Worm (Caenorhabditis elegans) whole organism, L2 larva: ENCODE measurements around the gene ric-7.

Source experiments
- C34F6.9 ChIP-seq: fragments of 150-350 bp; optimal IDR thresholded peaks from 2 replicates; lab custom pipeline; 2014; ENCODE audit warnings: missing biosample characterization, missing genetic modification characterization
- F13H6.1 ChIP-seq: sonication (generic microtip); optimal IDR thresholded peaks from 2 replicates; lab custom pipeline; 2016; ENCODE audit warnings: missing genetic modification characterization, missing compliant biosample characterization
- R02D3.7 ChIP-seq: fragments of 150-350 bp; optimal IDR thresholded peaks from 2 replicates; lab custom pipeline; 2014; ENCODE audit warnings: missing biosample characterization, missing genetic modification characterization
- Y55F3AM.14 ChIP-seq: fragments of 200-800 bp; sonication (Bioruptor generic); optimal IDR thresholded peaks from 2 replicates; lab custom pipeline; 2018; ENCODE audit warnings: mild to moderate bottlenecking, missing genetic modification characterization, missing compliant biosample characterization
- ZK546.5 ChIP-seq: sonication (generic microtip); optimal IDR thresholded peaks from 2 replicates; lab custom pipeline; 2017; ENCODE audit warnings: missing biosample characterization, missing genetic modification characterization
- alr-1 ChIP-seq: fragments of 150-350 bp; optimal IDR thresholded peaks from 2 replicates; lab custom pipeline; 2014; ENCODE audit warnings: missing biosample characterization, missing genetic modification characterization
- aly-2 ChIP-seq: fragments of 150-350 bp; optimal IDR thresholded peaks from 2 replicates; lab custom pipeline; 2014; ENCODE audit warnings: missing biosample characterization, missing genetic modification characterization
- ama-1 ChIP-seq: fragments of 150-350 bp; optimal IDR thresholded peaks from 2 replicates; lab custom pipeline; 2018; ENCODE audit warnings: inconsistent platforms
- blmp-1 ChIP-seq: sonication (generic microtip); optimal IDR thresholded peaks from 2 replicates; lab custom pipeline; 2017; ENCODE audit warnings: missing genetic modification characterization, mild to moderate bottlenecking, missing compliant biosample characterization, antibody characterized with exemption, moderate library complexity; ENCODE audit not compliant: insufficient read depth
- ceh-82 ChIP-seq: fragments of 150-350 bp; optimal IDR thresholded peaks from 2 replicates; lab custom pipeline; 2014; ENCODE audit warnings: missing biosample characterization, missing genetic modification characterization
- crh-2 ChIP-seq: sonication (generic microtip); optimal IDR thresholded peaks from 2 replicates; lab custom pipeline; 2017; ENCODE audit warnings: missing biosample characterization, missing genetic modification characterization
- dmd-4 ChIP-seq: sonication (generic microtip); optimal IDR thresholded peaks from 2 replicates; lab custom pipeline; 2017; ENCODE audit warnings: missing biosample characterization, missing genetic modification characterization
- egl-27 ChIP-seq: sonication (generic microtip); optimal IDR thresholded peaks from 3 replicates; lab custom pipeline; 2017; ENCODE audit warnings: missing biosample characterization, missing genetic modification reagents, missing genetic modification characterization
- elt-3 ChIP-seq: sonication (generic microtip); optimal IDR thresholded peaks from 2 replicates; lab custom pipeline; 2017; ENCODE audit warnings: missing biosample characterization, missing genetic modification characterization
- fos-1 ChIP-seq: fragments of 150-350 bp; optimal IDR thresholded peaks from 2 replicates; lab custom pipeline; 2014; ENCODE audit warnings: missing biosample characterization, missing genetic modification characterization
- gmeb-1 ChIP-seq: fragments of 150-350 bp; optimal IDR thresholded peaks from 2 replicates; lab custom pipeline; 2014; ENCODE audit warnings: missing biosample characterization, missing genetic modification characterization
- lin-11 ChIP-seq: fragments of 150-350 bp; sonication (generic microtip); optimal IDR thresholded peaks from 2 replicates; lab custom pipeline; 2014; ENCODE audit warnings: missing biosample characterization, missing genetic modification characterization, inconsistent platforms, mixed read lengths
- lin-13 ChIP-seq: fragments of 150-350 bp; optimal IDR thresholded peaks from 2 replicates; lab custom pipeline; 2014; ENCODE audit warnings: missing biosample characterization, missing genetic modification reagents, missing genetic modification characterization
- lin-39 ChIP-seq: fragments of 150-350 bp; optimal IDR thresholded peaks from 2 replicates; lab custom pipeline; 2014; ENCODE audit warnings: missing biosample characterization, missing genetic modification reagents, missing genetic modification characterization
- lsy-2 ChIP-seq, 2 experiments: fragments of 150-350 bp in 1 of 2; sonication (generic microtip) in 1 of 2; optimal IDR thresholded peaks; 2 replicates each; lab custom pipeline; 2014 to 2017; ENCODE audit warnings: missing biosample characterization in 2 of 2, missing genetic modification characterization in 2 of 2
- mab-5 ChIP-seq: fragments of 150-350 bp; optimal IDR thresholded peaks from 2 replicates; lab custom pipeline; 2014; ENCODE audit warnings: missing biosample characterization, missing genetic modification characterization
- mbf-1 ChIP-seq: sonication (generic microtip); optimal IDR thresholded peaks from 2 replicates; lab custom pipeline; 2017; ENCODE audit warnings: missing biosample characterization, missing genetic modification characterization
- mdl-1 ChIP-seq, 2 experiments: fragments of 150-350 bp in 1 of 2; sonication (generic microtip) in 1 of 2; optimal IDR thresholded peaks; 2 replicates each; lab custom pipeline; 2017; ENCODE audit warnings: missing biosample characterization in 2 of 2, missing genetic modification characterization in 2 of 2
- nhr-10 ChIP-seq: sonication (generic microtip); optimal IDR thresholded peaks from 2 replicates; lab custom pipeline; 2017; ENCODE audit warnings: missing biosample characterization, missing genetic modification characterization
- nhr-11 ChIP-seq: fragments of 150-350 bp; optimal IDR thresholded peaks from 2 replicates; lab custom pipeline; 2014; ENCODE audit warnings: missing biosample characterization, missing genetic modification characterization
- nhr-12 ChIP-seq: fragments of 150-350 bp; optimal IDR thresholded peaks from 2 replicates; lab custom pipeline; 2014; ENCODE audit warnings: missing biosample characterization, missing genetic modification characterization
- nhr-129 ChIP-seq: fragments of 150-350 bp; optimal IDR thresholded peaks from 2 replicates; lab custom pipeline; 2014; ENCODE audit warnings: missing biosample characterization, missing genetic modification characterization
- nhr-21 ChIP-seq: fragments of 150-350 bp; optimal IDR thresholded peaks from 2 replicates; lab custom pipeline; 2014; ENCODE audit warnings: missing biosample characterization, missing genetic modification characterization
- nhr-23 ChIP-seq: fragments of 150-350 bp; optimal IDR thresholded peaks from 2 replicates; lab custom pipeline; 2014; ENCODE audit warnings: missing biosample characterization, missing genetic modification reagents, missing genetic modification characterization
- nhr-237 ChIP-seq: fragments of 150-350 bp; optimal IDR thresholded peaks from 2 replicates; lab custom pipeline; 2014; ENCODE audit warnings: missing biosample characterization, missing genetic modification characterization
- nhr-25 ChIP-seq: fragments of 150-350 bp; sonication (generic microtip); optimal IDR thresholded peaks from 3 replicates; lab custom pipeline; 2014; ENCODE audit warnings: missing biosample characterization, missing genetic modification characterization
- nhr-77 ChIP-seq: fragments of 150-350 bp; optimal IDR thresholded peaks from 2 replicates; lab custom pipeline; 2014; ENCODE audit warnings: missing biosample characterization, missing genetic modification characterization
- peb-1 ChIP-seq: fragments of 150-350 bp; optimal IDR thresholded peaks from 2 replicates; lab custom pipeline; 2014; ENCODE audit warnings: missing biosample characterization, missing genetic modification characterization
- sem-4 ChIP-seq: fragments of 150-350 bp; optimal IDR thresholded peaks from 2 replicates; lab custom pipeline; 2014; ENCODE audit warnings: missing biosample characterization, missing genetic modification reagents, missing genetic modification characterization
- skn-1 ChIP-seq: sonication (generic microtip); optimal IDR thresholded peaks from 2 replicates; lab custom pipeline; 2017; ENCODE audit warnings: missing biosample characterization, missing genetic modification characterization
- sma-3 ChIP-seq: sonication (generic microtip); optimal IDR thresholded peaks from 2 replicates; lab custom pipeline; 2016; ENCODE audit warnings: missing genetic modification reagents, missing genetic modification characterization, missing compliant biosample characterization
- sma-9 ChIP-seq, 2 experiments: fragments of 150-350 bp in 1 of 2; sonication (generic microtip) in 1 of 2; optimal IDR thresholded peaks; 2 replicates each; lab custom pipeline; 2014 to 2016; ENCODE audit warnings: missing genetic modification characterization in 2 of 2, mild to moderate bottlenecking in 1 of 2, missing biosample characterization in 1 of 2, missing compliant biosample characterization in 1 of 2, missing genetic modification reagents in 1 of 2, moderate library complexity in 1 of 2
- snpc-4 ChIP-seq: fragments of 150-350 bp; optimal IDR thresholded peaks from 2 replicates; lab custom pipeline; 2014; ENCODE audit warnings: missing biosample characterization, missing genetic modification characterization
- unc-55 ChIP-seq: fragments of 150-350 bp; sonication (generic microtip); optimal IDR thresholded peaks from 3 replicates; lab custom pipeline; 2014; ENCODE audit warnings: missing biosample characterization, missing genetic modification reagents, missing genetic modification characterization
- unc-62 ChIP-seq: fragments of 150-350 bp; optimal IDR thresholded peaks from 2 replicates; lab custom pipeline; 2014; ENCODE audit warnings: missing biosample characterization, missing genetic modification reagents, missing genetic modification characterization
- zag-1 ChIP-seq: fragments of 150-350 bp; optimal IDR thresholded peaks from 2 replicates; lab custom pipeline; 2014; ENCODE audit warnings: missing biosample characterization, missing genetic modification characterization
- ztf-1 ChIP-seq: fragments of 200-800 bp; sonication (Bioruptor generic); conservative IDR thresholded peaks from 2 replicates; pipeline ENCODE4 v1.3.6; 2022; ENCODE audit warnings: missing genetic modification characterization, missing compliant biosample characterization
- ztf-11 ChIP-seq: sonication (generic microtip); optimal IDR thresholded peaks from 2 replicates; lab custom pipeline; 2017; ENCODE audit warnings: missing biosample characterization, missing genetic modification characterization
- ztf-4 ChIP-seq: fragments of 150-350 bp; optimal IDR thresholded peaks from 2 replicates; lab custom pipeline; 2014; ENCODE audit warnings: missing biosample characterization, missing genetic modification characterization

The ric-7 gene

ce11 chrV:14012002-14012554 is 6.4 kb upstream of the ric-7 start, which contains the start of the genes ddx-17 and aip-1:
Gene ddx-17 (minus strand): TSS chrV:14012052.
Gene aip-1 (plus strand): TSS chrV:14012333.
- peak; percentile 36 for TF ChIP-seq blmp-1 (tag; lab: Kevin White, UChicago)
- peak; percentile 33 for TF ChIP-seq lin-13 (GFP tag; lab: Kevin White, UChicago)
- no peak for TF ChIP-seq nhr-11 (tag; lab: Kevin White, UChicago)
- TF ChIP-seq ztf-11 (tag; lab: Kevin White, UChicago) = no peak
- peak; percentile 60 for TF ChIP-seq fos-1 (tag; lab: Kevin White, UChicago)
- TF ChIP-seq nhr-10 (tag; lab: Kevin White, UChicago) = peak; percentile 23
- peak; percentile 58 for TF ChIP-seq lin-11 (tag; lab: Kevin White, UChicago)
- TF ChIP-seq crh-2 (tag; lab: Kevin White, UChicago) = peak; percentile 88
- TF ChIP-seq nhr-21 (tag; lab: Kevin White, UChicago) = peak; percentile 51
- TF ChIP-seq ztf-1 (GFP tag; lab: Robert Waterston, UW) = no peak
- TF ChIP-seq R02D3.7 = no peak
- TF ChIP-seq mbf-1 (tag; lab: Kevin White, UChicago) = no peak
- TF ChIP-seq nhr-23 (tag; lab: Kevin White, UChicago) = no peak
- peak; percentile 35 to 87 for TF ChIP-seq lsy-2 (tag; optimal IDR thresholded peaks at IDR 0.05; lab: Kevin White, UChicago)
- peak; percentile 25 for TF ChIP-seq mab-5
- peak; percentile 67 for TF ChIP-seq sma-9 (GFP tag; optimal IDR thresholded peaks at IDR 0.05; lab: Kevin White, UChicago)
- TF ChIP-seq sma-9 (tag; optimal IDR thresholded peaks at IDR 0.05; lab: Kevin White, UChicago) = no peak
- TF ChIP-seq unc-62 (GFP tag; lab: Kevin White, UChicago) = no peak
- no peak for TF ChIP-seq dmd-4 (tag; lab: Kevin White, UChicago)
- peak; percentile 2 for TF ChIP-seq sem-4 (tag; lab: Kevin White, UChicago)
- no peak for TF ChIP-seq zag-1 (tag; lab: Kevin White, UChicago)
- no peak for TF ChIP-seq aly-2 (tag; lab: Kevin White, UChicago)
- TF ChIP-seq F13H6.1 (tag; lab: Kevin White, UChicago) = peak; percentile 55
- TF ChIP-seq egl-27 (tag; lab: Kevin White, UChicago) = no peak
- TF ChIP-seq unc-55 = peak; percentile 88
- no peak for TF ChIP-seq peb-1 (tag; lab: Kevin White, UChicago)
- TF ChIP-seq skn-1 = peak; percentile 87
- no peak for TF ChIP-seq nhr-77 (tag; lab: Kevin White, UChicago)
- TF ChIP-seq ama-1 (lab: Kevin White, UChicago) = peak; percentile 83
- TF ChIP-seq ztf-4 = peak; percentile 23
- peak; percentile 34 for TF ChIP-seq sma-3 (GFP tag; lab: Kevin White, UChicago)
- TF ChIP-seq nhr-25 (tag; lab: Kevin White, UChicago) = peak; percentile 74
- TF ChIP-seq mdl-1 (tag; optimal IDR thresholded peaks at IDR 0.05; lab: Kevin White, UChicago) = no peak
- peak; percentile 65 for TF ChIP-seq gmeb-1 (tag; lab: Kevin White, UChicago)
- TF ChIP-seq lin-39 (tag; lab: Kevin White, UChicago) = no peak
- TF ChIP-seq nhr-12 = no peak
- peak; percentile 86 for TF ChIP-seq nhr-129 (tag; lab: Kevin White, UChicago)
- no peak for TF ChIP-seq alr-1 (tag; lab: Kevin White, UChicago)
- TF ChIP-seq snpc-4 (tag; lab: Kevin White, UChicago) = peak; percentile 59
- TF ChIP-seq C34F6.9 (tag; lab: Kevin White, UChicago) = peak; percentile 92

ce11 chrV:14011427-14011826 is 5.7 kb upstream of the ric-7 start:
- TF ChIP-seq fos-1 (tag; lab: Kevin White, UChicago) (no peak), R02D3.7 (no peak), snpc-4 (tag; lab: Kevin White, UChicago) (no peak), ama-1 (lab: Kevin White, UChicago) (no peak)

- TF ChIP-seq mbf-1 (tag; lab: Kevin White, UChicago) (no peak), nhr-10 (tag; lab: Kevin White, UChicago) (no peak), sem-4 (tag; lab: Kevin White, UChicago) (no peak), ceh-82 (tag; lab: Kevin White, UChicago) (no peak), R02D3.7 (no peak), Y55F3AM.14 (GFP tag; lab: Kevin White, UChicago) (no peak), ZK546.5 (tag; lab: Kevin White, UChicago) (no peak), nhr-25 (tag; lab: Kevin White, UChicago) (no peak), nhr-12 (no peak), nhr-237 (tag; lab: Kevin White, UChicago) (no peak), ztf-11 (tag; lab: Kevin White, UChicago) (no peak), ztf-4 (no peak), elt-3 (tag; lab: Kevin White, UChicago) (no peak), dmd-4 (tag; lab: Kevin White, UChicago) (no peak), fos-1 (tag; lab: Kevin White, UChicago) (no peak)
- TF ChIP-seq, all 48 proteins: peak for 0
These were observed 4.3 kb upstream of the ric-7 start for ce11 chrV:14010021-14010420.
